Worm (Caenorhabditis elegans): ENCODE measurements around the gene snrp-40.1.

The snrp-40.1 gene

DNA sequence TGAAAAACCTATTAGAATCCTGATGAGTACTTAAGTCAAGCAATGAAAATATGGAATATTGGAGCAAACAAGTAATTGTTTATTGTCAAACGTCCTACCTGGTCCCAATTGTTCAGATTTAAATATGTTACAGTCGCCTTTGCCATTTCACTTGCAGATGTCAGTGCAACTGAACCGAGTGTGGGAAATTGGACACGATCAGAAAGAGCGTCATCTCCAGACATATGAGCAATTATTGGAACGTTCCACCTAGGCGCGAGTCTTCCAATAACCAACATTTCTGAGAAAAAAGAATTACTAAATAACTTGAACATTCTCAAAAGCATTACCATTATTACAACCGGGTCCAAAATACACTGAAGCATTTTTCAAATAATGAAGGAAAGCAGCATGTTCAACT is 37.5 kb upstream of the snrp-40.1 start:
- TF ChIP-seq tra-4 (tag; optimal IDR thresholded peaks at IDR 0.05), result no peak
- no peak for TF ChIP-seq ceh-13 (GFP tag; optimal IDR thresholded peaks at IDR 0.05)
- TF ChIP-seq ceh-36 (tag; optimal IDR thresholded peaks at IDR 0.05), result no peak
- TF ChIP-seq ama-1 (optimal IDR thresholded peaks at IDR 0.05), result no peak
- no peak for TF ChIP-seq ets-7 (tag; optimal IDR thresholded peaks at IDR 0.05)
- no peak for TF ChIP-seq scrt-1 (GFP tag; IDR thresholded peaks at IDR 0.05)
- TF ChIP-seq tbx-11 (GFP tag; IDR thresholded peaks at IDR 0.05), result no peak
- TF ChIP-seq B0310.2 (tag; optimal IDR thresholded peaks at IDR 0.05), result no peak
- TF ChIP-seq hnd-1 (tag; optimal IDR thresholded peaks at IDR 0.05), result no peak
- TF ChIP-seq hmbx-1 (tag; optimal IDR thresholded peaks at IDR 0.05), result no peak
- TF ChIP-seq aly-1 (tag; optimal IDR thresholded peaks at IDR 0.05), result no peak
- no peak for TF ChIP-seq pes-1 (GFP tag; IDR thresholded peaks at IDR 0.05)
- no peak for TF ChIP-seq F13C5.2 (tag; optimal IDR thresholded peaks at IDR 0.05)
- no peak for TF ChIP-seq flt-1 (GFP tag; IDR thresholded peaks at IDR 0.05)
- no peak for TF ChIP-seq hmg-4 (GFP tag; optimal IDR thresholded peaks at IDR 0.05)
- no peak for TF ChIP-seq tbx-37 (GFP tag; conservative IDR thresholded peaks at IDR 0.05)
- no peak for TF ChIP-seq sea-1 (GFP tag; conservative IDR thresholded peaks at IDR 0.05)

DNA sequence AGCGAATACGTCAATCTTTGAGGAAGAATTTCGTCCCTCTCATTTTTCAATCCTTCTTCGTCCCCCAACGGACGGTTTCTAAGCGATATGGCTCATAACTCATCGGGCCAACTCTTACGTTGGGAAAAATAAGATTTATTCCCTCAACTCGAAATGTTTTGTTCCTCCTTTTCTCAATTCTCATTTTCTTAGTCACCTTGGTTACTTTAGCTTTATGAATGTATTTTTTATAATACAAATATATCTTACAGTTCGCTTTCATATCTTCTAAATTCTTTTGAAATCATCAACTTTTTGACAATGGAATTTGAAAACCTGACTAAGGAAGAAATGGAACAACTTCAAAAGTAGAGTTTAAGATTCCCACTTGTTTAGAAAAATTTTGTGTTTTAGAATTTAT is 29.8 kb upstream of the snrp-40.1 start, which contains the start of gene npr-9:
Gene npr-9 (plus strand): TSS at position 301 of the 400 bp plus-strand sequence.
- no peak for TF ChIP-seq hmbx-1 (tag; optimal IDR thresholded peaks at IDR 0.05)
- no peak for TF ChIP-seq hmg-4 (GFP tag; optimal IDR thresholded peaks at IDR 0.05)
- no peak for TF ChIP-seq sea-1 (GFP tag; conservative IDR thresholded peaks at IDR 0.05)
- TF ChIP-seq ets-7 (tag; optimal IDR thresholded peaks at IDR 0.05), result no peak

DNA sequence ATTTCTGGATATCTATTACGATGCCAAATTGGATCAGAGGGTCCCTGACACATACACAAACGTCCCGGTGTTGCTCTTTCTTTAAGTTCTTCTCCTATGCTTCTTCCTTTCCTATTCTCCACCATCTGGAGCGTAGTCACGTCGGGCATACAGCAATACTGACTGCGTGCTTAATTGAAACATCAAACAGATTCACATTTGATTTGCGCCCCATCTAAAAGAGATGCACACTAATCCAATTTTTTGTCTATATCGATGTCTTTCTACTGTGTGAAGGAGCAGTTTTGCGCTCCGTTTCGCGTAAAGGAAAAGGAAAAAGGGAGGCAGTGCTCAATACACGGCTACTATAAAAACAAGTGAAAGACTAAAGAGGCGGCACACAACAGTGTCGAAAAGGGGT is 29.1 kb upstream of the snrp-40.1 start:
- TF ChIP-seq F13C5.2 (tag; optimal IDR thresholded peaks at IDR 0.05) (no peak), ets-7 (tag; optimal IDR thresholded peaks at IDR 0.05) (no peak), hnd-1 (tag; optimal IDR thresholded peaks at IDR 0.05) (no peak), ama-1 (optimal IDR thresholded peaks at IDR 0.05) (no peak), tbx-11 (GFP tag; IDR thresholded peaks at IDR 0.05) (no peak), tbx-37 (GFP tag; conservative IDR thresholded peaks at IDR 0.05) (no peak), hmg-4 (GFP tag; optimal IDR thresholded peaks at IDR 0.05) (no peak), B0310.2 (tag; optimal IDR thresholded peaks at IDR 0.05) (no peak), aly-1 (tag; optimal IDR thresholded peaks at IDR 0.05) (no peak)

DNA sequence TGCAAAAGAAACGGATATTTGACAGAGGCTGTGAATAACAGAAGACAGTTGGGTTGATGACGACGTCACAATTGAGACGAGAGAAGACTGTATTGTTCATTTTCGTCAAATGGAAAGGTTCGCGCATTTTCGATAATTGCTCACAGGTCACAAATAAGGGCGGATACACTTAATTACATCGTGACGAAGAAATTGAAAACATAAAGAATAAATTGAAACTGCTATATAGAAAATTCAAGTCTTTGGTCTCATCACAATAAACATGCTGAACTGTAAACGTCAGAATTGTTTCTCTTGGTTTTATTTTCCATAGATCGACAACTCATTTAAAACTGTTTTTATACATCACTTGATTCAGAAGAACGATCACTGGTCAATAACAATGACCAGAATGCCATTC is 27.2 kb upstream of the snrp-40.1 start, which contains the start of gene ZK455.5:
Gene ZK455.5 (minus strand): TSS at position 101 of the 400 bp plus-strand sequence.
- TF ChIP-seq tbx-11 (GFP tag; IDR thresholded peaks at IDR 0.05) (no peak), aly-1 (tag; optimal IDR thresholded peaks at IDR 0.05) (no peak), hnd-1 (tag; optimal IDR thresholded peaks at IDR 0.05) (no peak), ceh-36 (tag; optimal IDR thresholded peaks at IDR 0.05) (no peak), ets-7 (tag; optimal IDR thresholded peaks at IDR 0.05) (no peak), F13C5.2 (tag; optimal IDR thresholded peaks at IDR 0.05) (no peak), tra-4 (tag; optimal IDR thresholded peaks at IDR 0.05) (no peak), B0310.2 (tag; optimal IDR thresholded peaks at IDR 0.05) (no peak), hmbx-1 (tag; optimal IDR thresholded peaks at IDR 0.05) (no peak), sea-1 (GFP tag; conservative IDR thresholded peaks at IDR 0.05) (no peak), ama-1 (optimal IDR thresholded peaks at IDR 0.05) (no peak), scrt-1 (GFP tag; IDR thresholded peaks at IDR 0.05) (no peak), hmg-4 (GFP tag; optimal IDR thresholded peaks at IDR 0.05) (no peak), flt-1 (GFP tag; IDR thresholded peaks at IDR 0.05) (no peak), tbx-37 (GFP tag; conservative IDR thresholded peaks at IDR 0.05) (no peak), ceh-13 (GFP tag; optimal IDR thresholded peaks at IDR 0.05) (no peak), pes-1 (GFP tag; IDR thresholded peaks at IDR 0.05) (no peak)

DNA sequence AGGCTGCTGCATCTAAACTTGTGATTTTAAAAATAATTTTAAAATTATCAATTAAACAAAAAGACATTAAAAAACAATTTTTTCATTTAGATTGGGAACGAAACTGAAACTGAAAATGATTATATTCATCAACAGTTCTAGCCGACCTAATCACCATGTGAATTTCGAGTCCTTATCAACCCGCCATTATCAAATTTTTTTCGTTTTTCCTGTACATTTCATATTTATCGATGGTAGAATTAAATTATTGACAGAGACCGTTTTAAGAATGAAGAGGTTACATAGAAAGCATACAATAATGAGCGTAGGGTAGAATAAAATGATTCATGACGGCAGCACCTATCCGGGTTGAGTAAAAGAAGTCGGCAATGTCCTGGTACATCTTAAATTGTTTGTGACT is 24.7 kb upstream of the snrp-40.1 start, which contains the start of gene asm-2:
Gene asm-2 (minus strand): TSS at position 12 of the 400 bp plus-strand sequence.
- TF ChIP-seq B0310.2 (tag; optimal IDR thresholded peaks at IDR 0.05), result no peak
- TF ChIP-seq tbx-37 (GFP tag; conservative IDR thresholded peaks at IDR 0.05), result no peak
- TF ChIP-seq scrt-1 (GFP tag; IDR thresholded peaks at IDR 0.05), result no peak
- no peak for TF ChIP-seq hmg-4 (GFP tag; optimal IDR thresholded peaks at IDR 0.05)
- no peak for TF ChIP-seq aly-1 (tag; optimal IDR thresholded peaks at IDR 0.05)
- TF ChIP-seq sea-1 (GFP tag; conservative IDR thresholded peaks at IDR 0.05), result no peak
- TF ChIP-seq pes-1 (GFP tag; IDR thresholded peaks at IDR 0.05), result no peak
- TF ChIP-seq hmbx-1 (tag; optimal IDR thresholded peaks at IDR 0.05), result no peak
- TF ChIP-seq hnd-1 (tag; optimal IDR thresholded peaks at IDR 0.05), result no peak
- TF ChIP-seq ets-7 (tag; optimal IDR thresholded peaks at IDR 0.05), result no peak
- no peak for TF ChIP-seq tra-4 (tag; optimal IDR thresholded peaks at IDR 0.05)
- no peak for TF ChIP-seq tbx-11 (GFP tag; IDR thresholded peaks at IDR 0.05)
- no peak for TF ChIP-seq ama-1 (optimal IDR thresholded peaks at IDR 0.05)
- TF ChIP-seq ceh-36 (tag; optimal IDR thresholded peaks at IDR 0.05), result no peak
- no peak for TF ChIP-seq flt-1 (GFP tag; IDR thresholded peaks at IDR 0.05)
- no peak for TF ChIP-seq F13C5.2 (tag; optimal IDR thresholded peaks at IDR 0.05)

DNA sequence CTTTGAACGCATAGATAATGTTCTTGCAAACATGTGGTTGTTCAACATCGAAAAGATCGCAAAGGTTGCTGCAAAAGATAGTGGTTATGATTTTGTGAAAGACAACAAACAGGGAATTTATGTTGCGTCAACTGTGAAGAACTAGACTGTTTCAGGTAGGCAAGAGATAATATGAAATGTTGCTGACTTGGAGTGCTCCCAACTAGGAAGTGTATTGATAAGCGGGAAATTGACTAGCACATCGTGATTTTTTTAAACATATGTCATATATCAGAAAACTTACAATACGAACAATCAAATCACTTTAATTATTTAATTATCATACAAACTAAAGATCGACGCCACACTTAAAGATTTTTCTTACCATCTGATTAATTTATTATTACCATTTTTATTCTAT is 23.6 kb upstream of the snrp-40.1 start:
- TF ChIP-seq tra-4 (tag; optimal IDR thresholded peaks at IDR 0.05), result no peak
- no peak for TF ChIP-seq pes-1 (GFP tag; IDR thresholded peaks at IDR 0.05)
- TF ChIP-seq tbx-11 (GFP tag; IDR thresholded peaks at IDR 0.05), result no peak
- TF ChIP-seq tbx-37 (GFP tag; conservative IDR thresholded peaks at IDR 0.05), result no peak
- TF ChIP-seq hnd-1 (tag; optimal IDR thresholded peaks at IDR 0.05), result no peak
- TF ChIP-seq ets-7 (tag; optimal IDR thresholded peaks at IDR 0.05), result no peak

DNA sequence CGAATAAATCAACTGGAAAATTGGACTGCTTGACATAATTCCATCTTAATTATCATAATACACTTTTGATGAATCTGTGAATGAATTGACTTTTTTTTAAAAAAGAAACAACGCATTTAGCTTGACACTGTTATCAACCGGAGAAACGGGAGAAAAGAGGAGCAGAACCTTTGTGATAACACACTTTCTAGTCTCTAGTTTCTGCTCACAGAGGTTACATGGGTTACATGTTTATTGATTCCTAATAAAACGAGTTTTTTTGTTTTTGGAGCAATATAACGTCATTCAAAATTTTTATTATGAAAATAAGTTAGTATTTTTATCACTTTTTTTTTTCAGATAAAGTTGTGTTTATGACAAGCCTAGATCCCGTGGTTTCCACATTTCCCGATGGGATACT is 18.4 kb upstream of the snrp-40.1 start, which contains the start of gene hizr-1:
Gene hizr-1 (plus strand): TSS at position 340 of the 400 bp plus-strand sequence.
- no peak for TF ChIP-seq flt-1 (GFP tag; IDR thresholded peaks at IDR 0.05)
- no peak for TF ChIP-seq ama-1 (optimal IDR thresholded peaks at IDR 0.05)
- no peak for TF ChIP-seq scrt-1 (GFP tag; IDR thresholded peaks at IDR 0.05)
- TF ChIP-seq ceh-36 (tag; optimal IDR thresholded peaks at IDR 0.05), result no peak
- TF ChIP-seq tra-4 (tag; optimal IDR thresholded peaks at IDR 0.05), result no peak
- no peak for TF ChIP-seq hmbx-1 (tag; optimal IDR thresholded peaks at IDR 0.05)

DNA sequence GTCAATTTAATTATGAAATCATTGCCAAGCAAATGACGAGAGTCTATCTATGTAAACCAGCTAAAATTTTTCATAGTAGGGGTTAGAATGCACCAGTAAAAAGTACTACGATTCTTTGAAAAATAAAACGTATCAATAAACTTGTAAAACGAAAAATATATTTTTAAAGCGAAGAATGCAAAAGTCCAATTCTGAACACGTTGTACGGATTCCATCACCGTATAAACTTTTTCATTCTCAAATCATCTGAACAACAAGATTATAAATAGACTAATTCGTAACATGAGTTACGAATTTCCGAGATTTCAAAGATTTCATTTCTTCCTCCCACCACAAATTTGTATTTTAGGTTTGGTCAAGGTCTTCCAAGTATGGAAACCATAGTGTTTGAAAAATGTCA is 17.2 kb upstream of the snrp-40.1 start, which contains the start of gene nlp-57:
Gene nlp-57 (plus strand): TSS at position 301 of the 400 bp plus-strand sequence.
- TF ChIP-seq B0310.2 (tag; optimal IDR thresholded peaks at IDR 0.05) (no peak), tbx-11 (GFP tag; IDR thresholded peaks at IDR 0.05) (no peak), hnd-1 (tag; optimal IDR thresholded peaks at IDR 0.05) (no peak), sea-1 (GFP tag; conservative IDR thresholded peaks at IDR 0.05) (no peak), pes-1 (GFP tag; IDR thresholded peaks at IDR 0.05) (no peak), ets-7 (tag; optimal IDR thresholded peaks at IDR 0.05) (no peak)
